Worm (Caenorhabditis elegans): Measurements from ENCODE around the gene slc-17.7.

The slc-17.7 gene

ce11 chrV:9218655-9219389 lies 47.5 kb downstream of the slc-17.7 start:
- TF ChIP-seq unc-62 (GFP tag; optimal IDR thresholded peaks at IDR 0.05), result peak; percentile 65
- TF ChIP-seq ZK546.5 (tag; optimal IDR thresholded peaks at IDR 0.05), result no peak
- TF ChIP-seq lin-39 (tag; optimal IDR thresholded peaks at IDR 0.05), result peak; percentile 70
- peak; percentile 81 for TF ChIP-seq mab-5 (tag; optimal IDR thresholded peaks at IDR 0.05)
- no peak for TF ChIP-seq nhr-10 (tag; optimal IDR thresholded peaks at IDR 0.05)
- TF ChIP-seq nhr-129 (tag; optimal IDR thresholded peaks at IDR 0.05), result peak; percentile 38
- TF ChIP-seq F13H6.1 (tag; optimal IDR thresholded peaks at IDR 0.05), result peak; percentile 2
- no peak for TF ChIP-seq blmp-1 (tag; optimal IDR thresholded peaks at IDR 0.05; ENCODE audit: insufficient read depth)
- TF ChIP-seq nhr-12 (tag; optimal IDR thresholded peaks at IDR 0.05), result no peak
- TF ChIP-seq sma-9 (GFP tag; optimal IDR thresholded peaks at IDR 0.05), result peak; percentile 71
- TF ChIP-seq sma-9 (tag; optimal IDR thresholded peaks at IDR 0.05), result no peak
- peak; percentile 33 for TF ChIP-seq unc-55 (GFP tag; optimal IDR thresholded peaks at IDR 0.05)
- TF ChIP-seq ztf-4 (tag; optimal IDR thresholded peaks at IDR 0.05), result no peak
- TF ChIP-seq lsy-2 (tag; optimal IDR thresholded peaks at IDR 0.05), result peak in 1 of 2 experiments; percentile 53
- TF ChIP-seq zag-1 (tag; optimal IDR thresholded peaks at IDR 0.05), result peak; percentile 39
- peak; percentile 30 for TF ChIP-seq fos-1 (tag; optimal IDR thresholded peaks at IDR 0.05)
- TF ChIP-seq crh-2 (tag; optimal IDR thresholded peaks at IDR 0.05), result peak; percentile 32
- no peak for TF ChIP-seq ceh-16 (tag; optimal IDR thresholded peaks at IDR 0.05)
- TF ChIP-seq C34F6.9 (tag; optimal IDR thresholded peaks at IDR 0.05), result peak; percentile 53
- TF ChIP-seq mbf-1 (tag; optimal IDR thresholded peaks at IDR 0.05), result no peak

- peak; percentile 8 for TF ChIP-seq crh-2 (tag; optimal IDR thresholded peaks at IDR 0.05)
- peak; percentile 38 for TF ChIP-seq sma-9 (GFP tag; optimal IDR thresholded peaks at IDR 0.05)
- no peak for TF ChIP-seq sma-9 (tag; optimal IDR thresholded peaks at IDR 0.05)
- TF ChIP-seq egl-27 (tag; optimal IDR thresholded peaks at IDR 0.05), result no peak
- TF ChIP-seq unc-55 (GFP tag; optimal IDR thresholded peaks at IDR 0.05), result peak; percentile 48
- TF ChIP-seq nhr-23 (tag; optimal IDR thresholded peaks at IDR 0.05), result peak; percentile 45
- no peak for TF ChIP-seq nhr-21 (tag; optimal IDR thresholded peaks at IDR 0.05)
- TF ChIP-seq ceh-16 (tag; optimal IDR thresholded peaks at IDR 0.05), result no peak
- peak; percentile 72 for TF ChIP-seq mab-5 (tag; optimal IDR thresholded peaks at IDR 0.05)
These were observed 48.1 kb downstream of the slc-17.7 start for ce11 chrV:9218214-9218613.

DNA sequence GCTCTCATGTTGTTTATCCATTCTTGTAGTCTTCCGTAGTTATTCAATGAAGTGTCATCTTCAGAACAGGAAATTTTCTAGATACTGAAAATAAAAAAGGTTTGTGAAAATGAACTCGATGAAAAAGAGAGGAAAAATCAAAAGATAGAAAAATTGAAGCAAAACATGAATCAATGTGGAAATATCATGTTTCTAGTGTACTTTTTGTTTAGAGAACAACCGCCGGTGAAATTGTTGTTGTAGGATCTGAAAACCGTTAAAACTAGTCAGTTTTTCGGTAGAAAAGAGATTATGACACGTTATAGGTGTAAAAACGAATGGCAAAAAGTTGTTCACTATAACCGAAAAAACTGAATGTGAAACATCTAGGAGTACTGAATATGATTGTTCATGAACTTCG lies 49.1 kb downstream of the slc-17.7 start, which contains the start of gene pacs-1:
Gene pacs-1 (minus strand): TSS at position 101 of the 400 bp plus-strand sequence.
- no peak for TF ChIP-seq lin-13 (GFP tag; optimal IDR thresholded peaks at IDR 0.05)
- no peak for TF ChIP-seq nhr-11 (tag; optimal IDR thresholded peaks at IDR 0.05)
- TF ChIP-seq ztf-4 (tag; optimal IDR thresholded peaks at IDR 0.05), result no peak
- no peak for TF ChIP-seq unc-55 (GFP tag; optimal IDR thresholded peaks at IDR 0.05)
- TF ChIP-seq dmd-4 (tag; optimal IDR thresholded peaks at IDR 0.05), result no peak
- TF ChIP-seq sma-3 (GFP tag; optimal IDR thresholded peaks at IDR 0.05), result no peak
- no peak for TF ChIP-seq elt-1 (tag; optimal IDR thresholded peaks at IDR 0.05)
- TF ChIP-seq ceh-16 (tag; optimal IDR thresholded peaks at IDR 0.05), result no peak
- TF ChIP-seq zag-1 (tag; optimal IDR thresholded peaks at IDR 0.05), result no peak
- no peak for TF ChIP-seq elt-3 (tag; optimal IDR thresholded peaks at IDR 0.05)
- TF ChIP-seq nhr-6 (tag; optimal IDR thresholded peaks at IDR 0.05), result no peak
- TF ChIP-seq nhr-77 (tag; optimal IDR thresholded peaks at IDR 0.05), result no peak
- no peak for TF ChIP-seq C34F6.9 (tag; optimal IDR thresholded peaks at IDR 0.05)
- TF ChIP-seq R02D3.7 (tag; optimal IDR thresholded peaks at IDR 0.05), result no peak
- no peak for TF ChIP-seq nhr-129 (tag; optimal IDR thresholded peaks at IDR 0.05)
- no peak for TF ChIP-seq mbf-1 (tag; optimal IDR thresholded peaks at IDR 0.05)
- TF ChIP-seq ztf-11 (tag; optimal IDR thresholded peaks at IDR 0.05), result no peak

All from whole organism, L2 larva.